Worm (Caenorhabditis elegans): Measurements from ENCODE around the gene C26B9.1.

- TF ChIP-seq sem-4 (tag; optimal IDR thresholded peaks at IDR 0.05) = no peak
- TF ChIP-seq nhr-12 (tag; optimal IDR thresholded peaks at IDR 0.05) = no peak
- TF ChIP-seq nhr-77 (tag; optimal IDR thresholded peaks at IDR 0.05) = no peak
- no peak for TF ChIP-seq nhr-23 (tag; optimal IDR thresholded peaks at IDR 0.05)
- no peak for TF ChIP-seq skn-1 (tag; optimal IDR thresholded peaks at IDR 0.05)
- no peak for TF ChIP-seq nhr-237 (tag; optimal IDR thresholded peaks at IDR 0.05)
- TF ChIP-seq elt-1 (tag; optimal IDR thresholded peaks at IDR 0.05) = no peak
Observed at ce11 chrX:5397300-5397699, 52.9 kb downstream of the C26B9.1 start, which contains the start of gene C03F11.2.

Data from whole organism, L2 larva.